Fruit fly (Drosophila melanogaster): ENCODE data around the gene Remo.
A peak's percentile ranks its signal among the peaks of the same experiment; 100 is the strongest.

Gene Remo

DNA sequence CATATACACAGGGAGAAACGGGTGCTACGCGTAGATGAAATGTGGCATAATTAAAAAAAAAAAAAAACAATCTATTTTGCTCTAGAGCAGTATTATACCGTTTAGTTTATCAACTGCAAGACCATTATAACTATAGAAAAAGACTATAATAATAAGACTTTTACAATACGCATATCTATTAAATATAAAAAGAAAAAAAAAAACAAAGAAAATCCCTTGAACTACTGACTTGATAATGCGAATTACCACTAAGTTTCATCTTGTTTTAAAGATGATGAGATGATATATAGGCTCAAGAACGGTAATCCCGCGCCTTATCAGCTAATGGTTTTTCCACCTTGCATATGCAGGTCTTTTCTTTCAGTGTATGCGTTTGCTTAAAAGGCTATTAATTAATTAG is 19.3 kb downstream of the Remo start (continued):
- no peak for TF ChIP-seq tgo (GFP tag; IDR thresholded peaks at IDR 0.05)
- TF ChIP-seq CG33213 (GFP tag; optimal IDR thresholded peaks at IDR 0.05): no peak
- no peak for TF ChIP-seq CG6654 (GFP tag; optimal IDR thresholded peaks at IDR 0.05)
- no peak for TF ChIP-seq CG43689 (GFP tag; IDR thresholded peaks at IDR 0.05)
- TF ChIP-seq caup (GFP tag; optimal IDR thresholded peaks at IDR 0.05; ENCODE audit: severe bottlenecking): no peak
- TF ChIP-seq ap (GFP tag; IDR thresholded peaks at IDR 0.05): no peak
- no peak for TF ChIP-seq CG11085 (GFP tag; IDR thresholded peaks at IDR 0.05)
- no peak for TF ChIP-seq CG14710 (tag; optimal IDR thresholded peaks at IDR 0.05)
- peak; percentile 34; the same call in 1 of the 3 replicates for TF ChIP-seq dysf (GFP tag; IDR thresholded peaks at IDR 0.05)
- TF ChIP-seq CG17186 (GFP tag; optimal IDR thresholded peaks at IDR 0.05): no peak
- TF ChIP-seq Trl (optimal IDR thresholded peaks at IDR 0.05): no peak
- no peak for TF ChIP-seq Trl (GFP tag; optimal IDR thresholded peaks at IDR 0.05)
- peak; percentile 44 for TF ChIP-seq CG15269 (tag; optimal IDR thresholded peaks at IDR 0.05)
- no peak for TF ChIP-seq HLH54F (GFP tag; optimal IDR thresholded peaks at IDR 0.05)
- no peak for TF ChIP-seq trh (GFP tag; optimal IDR thresholded peaks at IDR 0.05)
- TF ChIP-seq Xbp1 (GFP tag; optimal IDR thresholded peaks at IDR 0.05): peak; percentile 29
- no peak for TF ChIP-seq CG12155 (GFP tag; optimal IDR thresholded peaks at IDR 0.05)
- no peak for TF ChIP-seq YL-1 (GFP tag; optimal IDR thresholded peaks at IDR 0.05)
- TF ChIP-seq NFAT (GFP tag; IDR thresholded peaks at IDR 0.05): no peak
- TF ChIP-seq CG9932 (GFP tag; IDR thresholded peaks at IDR 0.05): no peak
- peak; percentile 12 for TF ChIP-seq CG10979 (tag; optimal IDR thresholded peaks at IDR 0.05)
- TF ChIP-seq gro (GFP tag; optimal IDR thresholded peaks at IDR 0.05): no peak
- TF ChIP-seq unc-4 (GFP tag; IDR thresholded peaks at IDR 0.05; ENCODE audit: partially characterized antibody): no peak
- no peak for TF ChIP-seq Chrac-16 (GFP tag; optimal IDR thresholded peaks at IDR 0.05)
- no peak for TF ChIP-seq HLHmδ (GFP tag; optimal IDR thresholded peaks at IDR 0.05)
- TF ChIP-seq cas (GFP tag; IDR thresholded peaks at IDR 0.05): no peak
- TF ChIP-seq CG3163 (GFP tag; optimal IDR thresholded peaks at IDR 0.05): no peak
- no peak for TF ChIP-seq Atf-2 (GFP tag; optimal IDR thresholded peaks at IDR 0.05)
- no peak for TF ChIP-seq dati (GFP tag; IDR thresholded peaks at IDR 0.05)
- peak; percentile 2 for TF ChIP-seq CG17359 (tag; optimal IDR thresholded peaks at IDR 0.05)
- TF ChIP-seq CG11093 (GFP tag; IDR thresholded peaks at IDR 0.05): no peak
- no peak for TF ChIP-seq Dip2 (GFP tag; IDR thresholded peaks at IDR 0.05)
- no peak for TF ChIP-seq croc (GFP tag; conservative IDR thresholded peaks at IDR 0.05)
- no peak for TF ChIP-seq chn (GFP tag; optimal IDR thresholded peaks at IDR 0.05)
- TF ChIP-seq crp (GFP tag; optimal IDR thresholded peaks at IDR 0.05): no peak
- no peak for TF ChIP-seq CG4730 (GFP tag; IDR thresholded peaks at IDR 0.05)
- TF ChIP-seq B-H2 (GFP tag; optimal IDR thresholded peaks at IDR 0.05): no peak
- TF ChIP-seq CG6765 (GFP tag; optimal IDR thresholded peaks at IDR 0.05): no peak
- TF ChIP-seq sc (optimal IDR thresholded peaks at IDR 0.05): no peak
- TF ChIP-seq sc (GFP tag; optimal IDR thresholded peaks at IDR 0.05): peak; percentile 1
- no peak for TF ChIP-seq CG9817 (tag; optimal IDR thresholded peaks at IDR 0.05)
- no peak for TF ChIP-seq Lhr (GFP tag; optimal IDR thresholded peaks at IDR 0.05)
- no peak for TF ChIP-seq Jarid2 (GFP tag; optimal IDR thresholded peaks at IDR 0.05)
- TF ChIP-seq zf30C (GFP tag; optimal IDR thresholded peaks at IDR 0.05): no peak
- TF ChIP-seq abd-A (tag; optimal IDR thresholded peaks at IDR 0.05): no peak
- TF ChIP-seq sim (GFP tag; IDR thresholded peaks at IDR 0.05): no peak
- TF ChIP-seq ham (GFP tag; IDR thresholded peaks at IDR 0.05): no peak
- no peak for TF ChIP-seq Scr (GFP tag; IDR thresholded peaks at IDR 0.05; ENCODE audit: partially characterized antibody)
- TF ChIP-seq CG6689 (GFP tag; IDR thresholded peaks at IDR 0.05): 0 out of 2 replicates have a peak, but pooled peaks have one; percentile 9
- no peak for TF ChIP-seq NC2β (GFP tag; optimal IDR thresholded peaks at IDR 0.05)
- TF ChIP-seq CG4424 (GFP tag; optimal IDR thresholded peaks at IDR 0.05): peak; percentile 22
- TF ChIP-seq ssp (GFP tag; IDR thresholded peaks at IDR 0.05): no peak
- no peak for TF ChIP-seq CG32772 (GFP tag; IDR thresholded peaks at IDR 0.05)
